Worm (Caenorhabditis elegans) whole organism, L2 larva: ENCODE measurements around the gene R10D12.8.

Experiments
- ZK546.5 ChIP-seq: sonication (generic microtip); optimal IDR thresholded peaks from 2 replicates; lab custom pipeline; 2017; ENCODE audit warnings: missing biosample characterization, missing genetic modification characterization
- fos-1 ChIP-seq: fragments of 150-350 bp; optimal IDR thresholded peaks from 2 replicates; lab custom pipeline; 2014; ENCODE audit warnings: missing biosample characterization, missing genetic modification characterization
- nhr-10 ChIP-seq: sonication (generic microtip); optimal IDR thresholded peaks from 2 replicates; lab custom pipeline; 2017; ENCODE audit warnings: missing biosample characterization, missing genetic modification characterization
- unc-62 ChIP-seq: fragments of 150-350 bp; optimal IDR thresholded peaks from 2 replicates; lab custom pipeline; 2014; ENCODE audit warnings: missing biosample characterization, missing genetic modification reagents, missing genetic modification characterization

DNA sequence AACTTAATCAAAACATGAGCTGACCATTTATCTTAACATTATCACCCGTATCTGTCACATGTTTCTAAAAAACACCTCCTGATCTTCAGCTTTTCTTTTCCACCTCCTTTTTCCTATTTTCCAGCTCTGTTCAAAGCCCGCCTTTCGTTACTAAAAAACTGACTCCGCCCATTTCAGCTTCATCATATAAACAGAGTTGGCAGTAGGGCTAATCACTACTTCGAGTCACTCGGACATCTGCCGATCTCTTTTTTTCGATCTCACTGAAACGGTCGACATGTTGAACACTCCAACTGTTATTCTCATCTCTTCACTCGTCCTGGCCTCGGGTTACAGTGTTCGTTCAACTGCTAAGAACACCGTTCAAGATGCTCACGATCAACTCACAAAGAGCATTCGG, 39.4 kb upstream of the R10D12.8 start, which contains the start of gene droe-4:
- TF ChIP-seq fos-1 (tag; lab: Kevin White, UChicago) (no peak), ZK546.5 (tag; lab: Kevin White, UChicago) (no peak), unc-62 (GFP tag; lab: Kevin White, UChicago) (no peak), nhr-10 (tag; lab: Kevin White, UChicago) (no peak)
